Comparison of ENCODE assay signal across 1 worm cellular context in genomic region chrII:9013341-9013740, ce11.
TF ChIP-seq lines count a peak whose summit lies in the region.

No protein-coding gene starts in this region.

TF ChIP-seq in whole organism, L1 larva, 84 proteins besides CTCF, POLR2A, EP300 and RAD21 (continued from another document):
- no peak for TF ChIP-seq efl-1 (optimal IDR thresholded peaks at IDR 0.05; lab: Kevin White, UChicago)
- peak in 1 of 2 experiments; percentile 93 for TF ChIP-seq efl-1 (GFP tag; optimal IDR thresholded peaks at IDR 0.05 in 1 of 2; lab: Kevin White, UChicago)
- TF ChIP-seq ets-5 (GFP tag; IDR thresholded peaks at IDR 0.05; lab: Robert Waterston, UW), result no peak
- no peak for TF ChIP-seq unc-30 (tag; optimal IDR thresholded peaks at IDR 0.05; lab: Kevin White, UChicago)
- TF ChIP-seq egl-13 (tag; optimal IDR thresholded peaks at IDR 0.05; lab: Kevin White, UChicago), result peak; percentile 2
- no peak for TF ChIP-seq elt-2 (tag; optimal IDR thresholded peaks at IDR 0.05; lab: Kevin White, UChicago)
- no peak for TF ChIP-seq nhr-19 (GFP tag; conservative IDR thresholded peaks at IDR 0.05; lab: Robert Waterston, UW)
- TF ChIP-seq xbp-1 (tag; optimal IDR thresholded peaks at IDR 0.05; lab: Kevin White, UChicago), result peak; percentile 30
- TF ChIP-seq lsy-2 (tag; optimal IDR thresholded peaks at IDR 0.05; lab: Kevin White, UChicago), result peak in 1 of 2 experiments; percentile 0
- no peak for TF ChIP-seq grh-1 (GFP tag; IDR thresholded peaks at IDR 0.05; lab: Robert Waterston, UW)
- peak; percentile 19 for TF ChIP-seq nhr-47 (tag; optimal IDR thresholded peaks at IDR 0.05; lab: Kevin White, UChicago)
- TF ChIP-seq lin-13 (GFP tag; optimal IDR thresholded peaks at IDR 0.05; lab: Kevin White, UChicago), result no peak
- TF ChIP-seq unc-130 (tag; optimal IDR thresholded peaks at IDR 0.05; lab: Kevin White, UChicago), result no peak
- TF ChIP-seq sox-4 (tag; optimal IDR thresholded peaks at IDR 0.05; lab: Kevin White, UChicago), result no peak
- TF ChIP-seq egl-27 (tag; optimal IDR thresholded peaks at IDR 0.05; lab: Kevin White, UChicago), result no peak
- no peak for TF ChIP-seq pax-3 (tag; optimal IDR thresholded peaks at IDR 0.05; lab: Kevin White, UChicago)
- TF ChIP-seq nhr-12 (tag; optimal IDR thresholded peaks at IDR 0.05; lab: Kevin White, UChicago), result no peak
- TF ChIP-seq ceh-63 (GFP tag; optimal IDR thresholded peaks at IDR 0.05; lab: Kevin White, UChicago), result no peak
- TF ChIP-seq isw-1 (GFP tag; IDR thresholded peaks at IDR 0.05; lab: Robert Waterston, UW), result no peak
- TF ChIP-seq ztf-11 (tag; optimal IDR thresholded peaks at IDR 0.05; lab: Kevin White, UChicago), result no peak
- no peak for TF ChIP-seq sptf-1 (tag; optimal IDR thresholded peaks at IDR 0.05; lab: Kevin White, UChicago)
- TF ChIP-seq lin-39 (tag; optimal IDR thresholded peaks at IDR 0.05; lab: Kevin White, UChicago), result no peak
- no peak for TF ChIP-seq lin-15B (tag; optimal IDR thresholded peaks at IDR 0.05; lab: Kevin White, UChicago)
- no peak for TF ChIP-seq ceh-88 (GFP tag; IDR thresholded peaks at IDR 0.05; lab: Robert Waterston, UW)
- TF ChIP-seq C04F5.9 (tag; optimal IDR thresholded peaks at IDR 0.05; lab: Kevin White, UChicago), result no peak
- peak; percentile 10 for TF ChIP-seq tbx-2 (tag; optimal IDR thresholded peaks at IDR 0.05; lab: Kevin White, UChicago)
- no peak for TF ChIP-seq rnt-1 (tag; optimal IDR thresholded peaks at IDR 0.05; lab: Kevin White, UChicago)
- no peak for TF ChIP-seq alr-1 (tag; optimal IDR thresholded peaks at IDR 0.05; lab: Kevin White, UChicago; ENCODE audit: borderline replicate concordance)
- TF ChIP-seq lir-3 (tag; optimal IDR thresholded peaks at IDR 0.05; lab: Kevin White, UChicago; ENCODE audit: poor library complexity), result no peak
- TF ChIP-seq sup-37 (GFP tag; optimal IDR thresholded peaks at IDR 0.05; lab: Kevin White, UChicago), result no peak
- no peak for TF ChIP-seq C34B4.2 (tag; optimal IDR thresholded peaks at IDR 0.05; lab: Kevin White, UChicago)
- TF ChIP-seq unc-98 (GFP tag; IDR thresholded peaks at IDR 0.05; lab: Robert Waterston, UW), result no peak
- TF ChIP-seq skn-1 (tag; optimal IDR thresholded peaks at IDR 0.05; lab: Kevin White, UChicago), result no peak
- no peak for TF ChIP-seq elt-3 (tag; optimal IDR thresholded peaks at IDR 0.05; lab: Kevin White, UChicago)
- TF ChIP-seq snpc-4 (tag; optimal IDR thresholded peaks at IDR 0.05; lab: Kevin White, UChicago), result no peak
- TF ChIP-seq hpl-2 (GFP tag; optimal IDR thresholded peaks at IDR 0.05; lab: Kevin White, UChicago), result no peak
- no peak for TF ChIP-seq mef-2 (tag; optimal IDR thresholded peaks at IDR 0.05; lab: Kevin White, UChicago)
- TF ChIP-seq Y116A8C.19 (tag; optimal IDR thresholded peaks at IDR 0.05; lab: Kevin White, UChicago; ENCODE audit: borderline replicate concordance), result no peak
- TF ChIP-seq nhr-71 (tag; optimal IDR thresholded peaks at IDR 0.05; lab: Kevin White, UChicago), result peak; percentile 49
- peak; percentile 16 for TF ChIP-seq swsn-7 (tag; optimal IDR thresholded peaks at IDR 0.05; lab: Kevin White, UChicago)
- TF ChIP-seq nhr-20 (tag; optimal IDR thresholded peaks at IDR 0.05; lab: Kevin White, UChicago), result peak; percentile 14
- TF ChIP-seq mep-1 (tag; optimal IDR thresholded peaks at IDR 0.05; lab: Kevin White, UChicago), result no peak
- TF ChIP-seq nhr-76 (tag; optimal IDR thresholded peaks at IDR 0.05; lab: Kevin White, UChicago), result no peak
- no peak for TF ChIP-seq dpl-1 (GFP tag; optimal IDR thresholded peaks at IDR 0.05; lab: Kevin White, UChicago)
- no peak for TF ChIP-seq hlh-4 (tag; optimal IDR thresholded peaks at IDR 0.05; lab: Kevin White, UChicago)
- TF ChIP-seq aha-1 (tag; optimal IDR thresholded peaks at IDR 0.05; lab: Kevin White, UChicago), result no peak
- TF ChIP-seq pag-3 (tag; optimal IDR thresholded peaks at IDR 0.05; lab: Kevin White, UChicago; ENCODE audit: borderline replicate concordance, insufficient read depth), result no peak
- TF ChIP-seq tlp-1 (tag; optimal IDR thresholded peaks at IDR 0.05; lab: Kevin White, UChicago), result no peak
- TF ChIP-seq ztf-4 (tag; optimal IDR thresholded peaks at IDR 0.05; lab: Kevin White, UChicago), result no peak
- TF ChIP-seq ces-1 (GFP tag; optimal IDR thresholded peaks at IDR 0.05; lab: Kevin White, UChicago), result no peak
- TF ChIP-seq nhr-90 (tag; optimal IDR thresholded peaks at IDR 0.05; lab: Kevin White, UChicago; ENCODE audit: poor library complexity), result no peak
- TF ChIP-seq hlh-17 (GFP tag; optimal IDR thresholded peaks at IDR 0.05; lab: Kevin White, UChicago; ENCODE audit: borderline replicate concordance), result no peak
- TF ChIP-seq dsc-1 (tag; optimal IDR thresholded peaks at IDR 0.05; lab: Kevin White, UChicago), result no peak
- peak; percentile 1 for TF ChIP-seq irx-1 (tag; optimal IDR thresholded peaks at IDR 0.05; lab: Kevin White, UChicago)
- no peak for TF ChIP-seq nhr-77 (tag; optimal IDR thresholded peaks at IDR 0.05; lab: Kevin White, UChicago)
- peak; percentile 67 for TF ChIP-seq fkh-8 (tag; optimal IDR thresholded peaks at IDR 0.05; lab: Kevin White, UChicago)
- TF ChIP-seq lin-14 (GFP tag; optimal IDR thresholded peaks at IDR 0.05; lab: Kevin White, UChicago), result peak; percentile 67
- no peak for TF ChIP-seq mab-9 (GFP tag; IDR thresholded peaks at IDR 0.05; lab: Robert Waterston, UW)
- no peak for TF ChIP-seq fkh-10 (GFP tag; optimal IDR thresholded peaks at IDR 0.05; lab: Kevin White, UChicago)
- TF ChIP-seq unc-62 (GFP tag; optimal IDR thresholded peaks at IDR 0.05; lab: Kevin White, UChicago), result no peak
- TF ChIP-seq vab-15 (tag; optimal IDR thresholded peaks at IDR 0.05; lab: Kevin White, UChicago), result no peak
TF ChIP-seq in whole organism, L1 larva: peak in this region for 13.
